Fruit fly (Drosophila melanogaster) whole organism, embryonic: ENCODE measurements around the gene CG12702.

ENCODE experiments used
- Atf6 ChIP-seq: fragments of 200-800 bp; sonication (Bioruptor generic); IDR thresholded peaks from 2 replicates; pipeline ENCODE4 v1.3.6; 2022; ENCODE audit warnings: missing biosample characterization, missing genetic modification characterization
- CG10431 ChIP-seq: fragments of 200-800 bp; sonication (Bioruptor generic); optimal IDR thresholded peaks from 3 replicates; lab custom pipeline; 2018; ENCODE audit warnings: missing biosample characterization, mild to moderate bottlenecking, missing genetic modification characterization
- CG12219 ChIP-seq: fragments of 200-800 bp; sonication (Bioruptor generic); optimal IDR thresholded peaks from 3 replicates; lab custom pipeline; 2018; ENCODE audit warnings: missing biosample characterization, mild to moderate bottlenecking, missing genetic modification characterization
- CG12391 ChIP-seq: fragments of 200-800 bp; sonication (Bioruptor generic); optimal IDR thresholded peaks from 3 replicates; lab custom pipeline; 2018; ENCODE audit warnings: missing biosample characterization, mild to moderate bottlenecking, missing genetic modification characterization, moderate library complexity
- CG12744 ChIP-seq: fragments of 200-800 bp; sonication (Bioruptor generic); optimal IDR thresholded peaks from 2 replicates; lab custom pipeline; 2016; ENCODE audit warnings: missing biosample characterization, missing genetic modification characterization
- CG13296 ChIP-seq: fragments of 200-800 bp; sonication (Bioruptor generic); optimal IDR thresholded peaks from 3 replicates; lab custom pipeline; 2018; ENCODE audit warnings: missing biosample characterization, mild to moderate bottlenecking, missing genetic modification characterization
- CG15514 ChIP-seq: fragments of 200-800 bp; sonication (Bioruptor generic); optimal IDR thresholded peaks from 3 replicates; lab custom pipeline; 2017; ENCODE audit warnings: missing biosample characterization, missing genetic modification characterization, mild to moderate bottlenecking, moderate library complexity, missing genetic modification reagents
- CG17385 ChIP-seq: fragments of 200-800 bp; sonication (Bioruptor generic); optimal IDR thresholded peaks from 3 replicates; lab custom pipeline; 2018; ENCODE audit warnings: missing biosample characterization, mild to moderate bottlenecking, missing genetic modification characterization
- CG18599 ChIP-seq: fragments of 200-800 bp; sonication (Bioruptor generic); optimal IDR thresholded peaks from 3 replicates; lab custom pipeline; 2017; ENCODE audit warnings: missing biosample characterization, missing genetic modification characterization, mild to moderate bottlenecking, moderate library complexity, missing genetic modification reagents
- CG18619 ChIP-seq: fragments of 200-800 bp; sonication (Bioruptor generic); optimal IDR thresholded peaks from 3 replicates; lab custom pipeline; 2017; ENCODE audit warnings: missing biosample characterization, mild to moderate bottlenecking, missing genetic modification characterization
- CG18764 ChIP-seq: fragments of 200-800 bp; sonication (Bioruptor generic); optimal IDR thresholded peaks from 3 replicates; lab custom pipeline; 2016; ENCODE audit warnings: missing biosample characterization, missing genetic modification characterization
- CG2116 ChIP-seq: fragments of 200-800 bp; sonication (Bioruptor generic); optimal IDR thresholded peaks from 3 replicates; lab custom pipeline; 2018; ENCODE audit warnings: missing biosample characterization, mild to moderate bottlenecking, missing genetic modification characterization
- CG3065 ChIP-seq: fragments of 200-800 bp; sonication (Bioruptor generic); optimal IDR thresholded peaks from 2 replicates; lab custom pipeline; 2016; ENCODE audit warnings: missing biosample characterization, missing genetic modification characterization
- CG4617 ChIP-seq: fragments of 200-800 bp; sonication (Bioruptor generic); optimal IDR thresholded peaks from 3 replicates; lab custom pipeline; 2016; ENCODE audit warnings: missing biosample characterization, missing genetic modification characterization, borderline replicate concordance
- CG7928 ChIP-seq: fragments of 200-800 bp; sonication (Bioruptor generic); optimal IDR thresholded peaks from 2 replicates; lab custom pipeline; 2017; ENCODE audit warnings: missing biosample characterization, mild to moderate bottlenecking, missing genetic modification characterization
- CG9817 ChIP-seq: fragments of 200-800 bp; sonication (Bioruptor generic); optimal IDR thresholded peaks from 2 replicates; lab custom pipeline; 2018; ENCODE audit warnings: missing biosample characterization, mild to moderate bottlenecking, missing genetic modification characterization, moderate library complexity
- D ChIP-seq, 2 experiments: fragments of 200-800 bp in 1 of 2; fragments of >200 bp in 1 of 2; sonication (Bioruptor generic) in 1 of 2; optimal IDR thresholded peaks; 2 replicates in 1 of 2; 3 replicates in 1 of 2; lab custom pipeline; 2017; ENCODE audit warnings: mild to moderate bottlenecking in 1 of 2, missing biosample characterization in 1 of 2, missing genetic modification characterization in 1 of 2, missing genetic modification reagents in 1 of 2
- E2f1 ChIP-seq: fragments of 200-800 bp; sonication (Bioruptor generic); IDR thresholded peaks from 2 replicates; pipeline ENCODE4 v1.3.6; 2022; ENCODE audit warnings: missing biosample characterization, missing genetic modification characterization
- Ets97D ChIP-seq: fragments of 200-800 bp; sonication (Bioruptor generic); optimal IDR thresholded peaks from 3 replicates; lab custom pipeline; 2016; ENCODE audit warnings: missing biosample characterization, missing genetic modification characterization
- Fer3 ChIP-seq: fragments of 200-800 bp; sonication (Bioruptor generic); optimal IDR thresholded peaks from 2 replicates; lab custom pipeline; 2018; ENCODE audit warnings: missing biosample characterization, mild to moderate bottlenecking, missing genetic modification characterization, moderate library complexity
- Hsf ChIP-seq: fragments of 200-800 bp; sonication (Bioruptor generic); optimal IDR thresholded peaks from 3 replicates; lab custom pipeline; 2016; ENCODE audit warnings: missing biosample characterization, missing genetic modification characterization
- Lim3 ChIP-seq: fragments of 200-800 bp; sonication (Bioruptor generic); IDR thresholded peaks from 2 replicates; pipeline ENCODE4 v1.3.6; 2022; ENCODE audit warnings: missing biosample characterization, missing genetic modification characterization
- Lpt ChIP-seq: fragments of >200 bp; optimal IDR thresholded peaks from 2 replicates; lab custom pipeline; 2018; ENCODE audit warnings: missing biosample characterization, missing genetic modification characterization
- Max ChIP-seq: fragments of 200-800 bp; sonication (Bioruptor generic); optimal IDR thresholded peaks from 2 replicates; lab custom pipeline; 2016; ENCODE audit warnings: missing biosample characterization, mild to moderate bottlenecking, missing genetic modification characterization
- Nf-YA ChIP-seq: fragments of 200-800 bp; sonication (Bioruptor generic); IDR thresholded peaks from 2 replicates; pipeline ENCODE4 v1.3.6; 2022; ENCODE audit warnings: missing biosample characterization, missing genetic modification characterization
- Nf-YB ChIP-seq: fragments of 200-800 bp; sonication (Bioruptor generic); optimal IDR thresholded peaks from 3 replicates; lab custom pipeline; 2019; ENCODE audit warnings: missing biosample characterization, mild to moderate bottlenecking, missing genetic modification characterization, moderate library complexity
- NfI ChIP-seq: fragments of 200-800 bp; sonication (Bioruptor generic); optimal IDR thresholded peaks from 3 replicates; lab custom pipeline; 2018; ENCODE audit warnings: missing biosample characterization, mild to moderate bottlenecking, missing genetic modification characterization, moderate library complexity
- Side ChIP-seq: fragments of 200-800 bp; sonication (Bioruptor generic); optimal IDR thresholded peaks from 2 replicates; lab custom pipeline; 2016; ENCODE audit warnings: missing biosample characterization, missing genetic modification characterization
- Sox100B ChIP-seq: fragments of 200-800 bp; sonication (Bioruptor generic); optimal IDR thresholded peaks from 3 replicates; lab custom pipeline; 2018; ENCODE audit warnings: missing biosample characterization, mild to moderate bottlenecking, missing genetic modification characterization
- Usf ChIP-seq: fragments of 200-800 bp; sonication (Bioruptor generic); optimal IDR thresholded peaks from 2 replicates; lab custom pipeline; 2017; ENCODE audit warnings: missing genotype, missing biosample characterization, missing genetic modification characterization
- caup ChIP-seq: fragments of 200-800 bp; sonication (Bioruptor generic); optimal IDR thresholded peaks from 3 replicates; lab custom pipeline; 2017; ENCODE audit warnings: missing biosample characterization, mild to moderate bottlenecking, missing genetic modification characterization, moderate library complexity; ENCODE audit not compliant: severe bottlenecking
- chm ChIP-seq: fragments of 200-800 bp; sonication (Bioruptor generic); IDR thresholded peaks from 2 replicates; pipeline ENCODE4 v1.3.6; 2022; ENCODE audit warnings: missing biosample characterization, missing genetic modification characterization
- disco-r ChIP-seq: fragments of 200-800 bp; sonication (Bioruptor generic); optimal IDR thresholded peaks from 2 replicates; lab custom pipeline; 2016; ENCODE audit warnings: missing biosample characterization, missing genetic modification characterization
- eyg ChIP-seq: fragments of 200-800 bp; sonication (Bioruptor generic); optimal IDR thresholded peaks from 3 replicates; lab custom pipeline; 2016; ENCODE audit warnings: missing biosample characterization, missing genetic modification characterization
- gcm ChIP-seq: fragments of 200-800 bp; sonication (Bioruptor generic); optimal IDR thresholded peaks from 2 replicates; lab custom pipeline; 2019; ENCODE audit warnings: missing biosample characterization, mild to moderate bottlenecking, missing genetic modification characterization, moderate library complexity
- h ChIP-seq: fragments of >200 bp; optimal IDR thresholded peaks from 2 replicates; lab custom pipeline; 2017
- hkb ChIP-seq, 2 experiments: fragments of 200-800 bp in 1 of 2; fragments of >200 bp in 1 of 2; sonication (Bioruptor generic) in 1 of 2; IDR thresholded peaks in 1 of 2; optimal IDR thresholded peaks in 1 of 2; 2 replicates each; pipeline versions ENCODE4 v1.3.6 to Lab custom; 2017 to 2022; ENCODE audit warnings: missing biosample characterization in 1 of 2, missing genetic modification characterization in 1 of 2
- jigr1 ChIP-seq: fragments of 200-800 bp; sonication (Bioruptor generic); IDR thresholded peaks from 3 replicates; pipeline ENCODE4 v1.3.6; 2022; ENCODE audit warnings: missing biosample characterization, missing genetic modification characterization
- jumu ChIP-seq: fragments of 200-800 bp; sonication (Bioruptor generic); optimal IDR thresholded peaks from 3 replicates; lab custom pipeline; 2016; ENCODE audit warnings: missing biosample characterization, missing genetic modification characterization
- lmd ChIP-seq: fragments of 200-800 bp; sonication (Bioruptor generic); IDR thresholded peaks from 2 replicates; pipeline ENCODE4 v1.3.6; 2022; ENCODE audit warnings: missing biosample characterization, missing genetic modification characterization
- nau ChIP-seq: fragments of 200-800 bp; sonication (Bioruptor generic); optimal IDR thresholded peaks from 3 replicates; lab custom pipeline; 2017; ENCODE audit warnings: missing biosample characterization, mild to moderate bottlenecking, missing genetic modification characterization, missing genetic modification reagents
- pan ChIP-seq, 4 experiments: fragments of >200 bp in 3 of 4; fragments of 200-800 bp in 1 of 4; sonication (Bioruptor generic) in 1 of 4; optimal IDR thresholded peaks in 3 of 4; IDR thresholded peaks in 1 of 4; 2 replicates each; pipeline versions ENCODE4 v1.3.6 to Lab custom; 2017 to 2022; ENCODE audit warnings: missing biosample characterization in 2 of 4, missing genetic modification characterization in 2 of 4, mixed read lengths in 1 of 4
- prd ChIP-seq, 3 experiments: fragments of >200 bp in 2 of 3; fragments of 200-800 bp in 1 of 3; sonication (Bioruptor generic) in 1 of 3; optimal IDR thresholded peaks in 2 of 3; IDR thresholded peaks in 1 of 3; 2 replicates in 2 of 3; 3 replicates in 1 of 3; pipeline versions ENCODE4 v1.3.6 to Lab custom; 2017 to 2022; ENCODE audit warnings: missing biosample characterization in 1 of 3, missing genetic modification characterization in 1 of 3
- sima ChIP-seq: fragments of 200-800 bp; sonication (Bioruptor generic); optimal IDR thresholded peaks from 2 replicates; lab custom pipeline; 2016; ENCODE audit warnings: missing biosample characterization, missing genetic modification characterization
- tgo ChIP-seq: fragments of 200-800 bp; sonication (Bioruptor generic); IDR thresholded peaks from 3 replicates; pipeline ENCODE4 v1.3.6; 2022; ENCODE audit warnings: missing biosample characterization, missing genetic modification characterization
- trh ChIP-seq: fragments of 200-800 bp; sonication (Bioruptor generic); optimal IDR thresholded peaks from 2 replicates; lab custom pipeline; 2016; ENCODE audit warnings: missing biosample characterization, missing genetic modification characterization
- vfl ChIP-seq: fragments of 200-800 bp; sonication (Bioruptor generic); optimal IDR thresholded peaks from 2 replicates; lab custom pipeline; 2016; ENCODE audit warnings: missing biosample characterization, missing genetic modification characterization
- zen ChIP-seq: fragments of 200-800 bp; sonication (Bioruptor generic); optimal IDR thresholded peaks from 3 replicates; lab custom pipeline; 2018; ENCODE audit warnings: missing biosample characterization, mild to moderate bottlenecking, missing genetic modification characterization, moderate library complexity

CG12702 gene

dm6 chrX:19744003-19744488, 20.6 kb downstream of the CG12702 start, which contains the start of the genes CG18809, COX6B, CG33932 and Rpp20 (continued):
- peak; percentile 57; the same call in 1 of the 2 replicates for TF ChIP-seq lmd (GFP tag; lab: Robert Waterston, UW)
- TF ChIP-seq CG18619 (GFP tag; lab: Kevin White, UChicago): peak; percentile 70
- TF ChIP-seq h (lab: Kevin White, UChicago): no peak
- TF ChIP-seq nau (GFP tag; lab: Kevin White, UChicago): no peak
- peak; percentile 85 for TF ChIP-seq vfl (GFP tag; lab: Kevin White, UChicago)
- TF ChIP-seq chm (GFP tag; lab: Robert Waterston, UW): peak; percentile 72
- TF ChIP-seq zen: peak; percentile 45
- peak; percentile 73 for TF ChIP-seq Hsf (GFP tag; lab: Kevin White, UChicago)
- 0 out of 2 replicates have a peak, but pooled peaks have one; percentile 18 for TF ChIP-seq Nf-YA
- TF ChIP-seq Ets97D (GFP tag; lab: Kevin White, UChicago): peak; percentile 96
- no peak for TF ChIP-seq sima (GFP tag; lab: Kevin White, UChicago)
- peak; percentile 31 for TF ChIP-seq Fer3 (tag; lab: Kevin White, UChicago)
- TF ChIP-seq Sox100B: no peak
- no peak for TF ChIP-seq Lpt
- TF ChIP-seq CG4617 (GFP tag; lab: Kevin White, UChicago): peak; percentile 93
- peak; percentile 66 for TF ChIP-seq CG2116 (GFP tag; lab: Kevin White, UChicago)
- peak; percentile 49 for TF ChIP-seq CG13296 (GFP tag; lab: Kevin White, UChicago)
- TF ChIP-seq trh (GFP tag; lab: Kevin White, UChicago): no peak
- TF ChIP-seq gcm (GFP tag; lab: Kevin White, UChicago): no peak
- TF ChIP-seq disco-r (GFP tag; lab: Kevin White, UChicago): peak; percentile 56
- peak; percentile 78 for TF ChIP-seq jumu (GFP tag; lab: Kevin White, UChicago)
- 0 out of 2 replicates have a peak, but pooled peaks have one; percentile 36 for TF ChIP-seq Atf6 (GFP tag; lab: Robert Waterston, UW)
- no peak for TF ChIP-seq hkb (optimal IDR thresholded peaks at IDR 0.05; lab: Kevin White, UChicago)
- peak; percentile 63 for TF ChIP-seq hkb (GFP tag; IDR thresholded peaks at IDR 0.05; lab: Robert Waterston, UW)
- peak; percentile 41 for TF ChIP-seq CG7928 (GFP tag; lab: Kevin White, UChicago)
- no peak for TF ChIP-seq CG10431
- TF ChIP-seq CG18599 (GFP tag; lab: Kevin White, UChicago): peak; percentile 74
- no peak for TF ChIP-seq CG3065 (GFP tag; lab: Kevin White, UChicago)
- no peak for TF ChIP-seq prd (optimal IDR thresholded peaks at IDR 0.05; lab: Kevin White, UChicago)
- TF ChIP-seq prd (GFP tag; IDR thresholded peaks at IDR 0.05; lab: Robert Waterston, UW): peak; percentile 40; the same call in 1 of the 3 replicates
- peak; percentile 43; the same call in 1 of the 3 replicates for TF ChIP-seq tgo (GFP tag; lab: Robert Waterston, UW)
- TF ChIP-seq Usf (GFP tag; lab: Kevin White, UChicago): peak; percentile 28
- TF ChIP-seq CG12219 (GFP tag; lab: Kevin White, UChicago): peak; percentile 38
- TF ChIP-seq CG15514: peak; percentile 89
- TF ChIP-seq D (optimal IDR thresholded peaks at IDR 0.05; lab: Kevin White, UChicago): no peak
- TF ChIP-seq D (GFP tag; optimal IDR thresholded peaks at IDR 0.05; lab: Kevin White, UChicago): no peak
- peak; percentile 68 for TF ChIP-seq NfI (GFP tag; lab: Kevin White, UChicago)
- peak; percentile 62 for TF ChIP-seq CG12744 (GFP tag; lab: Kevin White, UChicago)
- peak; percentile 71 for TF ChIP-seq Max
- TF ChIP-seq jigr1 (GFP tag; lab: Robert Waterston, UW): no peak
- peak; percentile 66 for TF ChIP-seq CG9817 (tag; lab: Kevin White, UChicago)
- TF ChIP-seq Lim3 (GFP tag; lab: Robert Waterston, UW): no peak
- no peak for TF ChIP-seq CG18764 (GFP tag; lab: Kevin White, UChicago)
- TF ChIP-seq CG17385 (GFP tag; lab: Kevin White, UChicago): peak; percentile 42
- TF ChIP-seq Nf-YB (GFP tag; lab: Kevin White, UChicago): peak; percentile 35
- TF ChIP-seq CG12391: peak; percentile 60
- TF ChIP-seq pan (optimal IDR thresholded peaks at IDR 0.05; lab: Kevin White, UChicago): no peak
- TF ChIP-seq pan (GFP tag; optimal IDR thresholded peaks at IDR 0.05 in 1 of 2, IDR thresholded peaks at IDR 0.05 in 1 of 2): peak in 1 of 2 experiments; percentile 59
- TF ChIP-seq Side (GFP tag; lab: Kevin White, UChicago): peak; percentile 70
- TF ChIP-seq caup: peak; percentile 83
- TF ChIP-seq E2f1 (GFP tag; lab: Robert Waterston, UW): no peak
- TF ChIP-seq eyg (GFP tag; lab: Kevin White, UChicago): peak; percentile 43
